Fruit fly (Drosophila melanogaster): ENCODE results near the gene Ranbp21.

The Ranbp21 gene

DNA sequence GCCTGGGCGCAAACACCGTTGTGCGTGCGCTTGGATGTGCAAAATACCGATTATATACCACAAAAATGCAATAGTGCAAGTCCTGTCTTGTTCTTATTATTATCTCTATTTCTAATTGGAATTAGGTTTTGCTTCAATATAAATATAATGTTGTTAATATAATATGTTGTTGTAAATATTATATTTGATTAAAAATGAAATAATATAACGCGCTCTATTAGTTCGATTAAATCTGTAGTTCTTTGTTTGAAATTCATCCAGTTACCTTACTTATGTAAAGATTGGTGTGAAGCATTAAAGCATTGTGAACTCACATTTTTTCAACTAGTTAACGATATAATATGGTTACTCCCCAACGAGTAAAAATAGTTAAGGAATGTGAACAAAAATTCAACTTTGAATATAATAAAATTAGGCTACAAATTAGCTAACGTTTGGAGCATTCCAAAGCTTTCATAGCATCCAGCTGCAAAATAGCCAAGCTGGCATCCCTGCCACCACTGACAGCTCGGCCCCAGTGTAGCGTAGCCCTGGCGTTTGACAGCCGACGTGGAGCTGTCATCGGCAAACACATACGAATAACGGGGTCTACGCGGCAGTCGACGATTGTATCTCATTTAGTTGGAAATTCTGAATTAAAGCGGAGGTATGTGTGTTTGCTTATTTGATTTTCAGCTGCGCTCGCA is 9.1 kb downstream of the Ranbp21 start, which contains the start of the genes CG12237 and Sec61gamma (continued):
- no peak for TF ChIP-seq CG12155 (GFP tag; optimal IDR thresholded peaks at IDR 0.05)
- peak; percentile 72 for TF ChIP-seq nom (GFP tag; optimal IDR thresholded peaks at IDR 0.05)
- TF ChIP-seq Poxn (GFP tag; IDR thresholded peaks at IDR 0.05): no peak
- peak; percentile 14 for TF ChIP-seq CG1647 (GFP tag; optimal IDR thresholded peaks at IDR 0.05)
- TF ChIP-seq stc (GFP tag; IDR thresholded peaks at IDR 0.05): 0 out of 2 replicates have a peak, but pooled peaks have one; percentile 5
- TF ChIP-seq CG30020 (tag; optimal IDR thresholded peaks at IDR 0.05): peak; percentile 28
- TF ChIP-seq Elba2 (GFP tag; optimal IDR thresholded peaks at IDR 0.05): no peak
- TF ChIP-seq CG17802 (tag; optimal IDR thresholded peaks at IDR 0.05): peak; percentile 15
- TF ChIP-seq bowl (GFP tag; IDR thresholded peaks at IDR 0.05): no peak
- TF ChIP-seq Dp (GFP tag; optimal IDR thresholded peaks at IDR 0.05): peak; percentile 10
- TF ChIP-seq Atf6 (GFP tag; IDR thresholded peaks at IDR 0.05): no peak
- peak; percentile 24 for TF ChIP-seq Dad (GFP tag; optimal IDR thresholded peaks at IDR 0.05)
- 0 out of 2 replicates have a peak, but pooled peaks have one; percentile 6 for TF ChIP-seq H2.0 (GFP tag; IDR thresholded peaks at IDR 0.05)
- TF ChIP-seq ERR (GFP tag; optimal IDR thresholded peaks at IDR 0.05): peak; percentile 25
- peak; percentile 26 for TF ChIP-seq CG17359 (tag; optimal IDR thresholded peaks at IDR 0.05)
- TF ChIP-seq dysf (GFP tag; IDR thresholded peaks at IDR 0.05): 0 out of 3 replicates have a peak, but pooled peaks have one; percentile 50
- TF ChIP-seq CG3847 (GFP tag; IDR thresholded peaks at IDR 0.05): peak; percentile 22; the same call in 1 of the 2 replicates
- TF ChIP-seq MBD-R2 (GFP tag; IDR thresholded peaks at IDR 0.05): peak; percentile 85
- peak; percentile 28 for TF ChIP-seq Antp (GFP tag; optimal IDR thresholded peaks at IDR 0.05)
- TF ChIP-seq pros (GFP tag; optimal IDR thresholded peaks at IDR 0.05): no peak
- TF ChIP-seq pfk (GFP tag; optimal IDR thresholded peaks at IDR 0.05): peak; percentile 13
- TF ChIP-seq CG2116 (GFP tag; optimal IDR thresholded peaks at IDR 0.05): peak; percentile 43
- TF ChIP-seq insv (GFP tag; optimal IDR thresholded peaks at IDR 0.05): peak in 1 of 2 experiments; percentile 89
- TF ChIP-seq CG8359 (GFP tag; optimal IDR thresholded peaks at IDR 0.05; ENCODE audit: borderline replicate concordance): no peak
- TF ChIP-seq CG7928 (GFP tag; optimal IDR thresholded peaks at IDR 0.05): peak; percentile 93
- TF ChIP-seq mirr (GFP tag; optimal IDR thresholded peaks at IDR 0.05): peak; percentile 26
- peak in 1 of 2 experiments; percentile 11 for TF ChIP-seq chif (GFP tag; optimal IDR thresholded peaks at IDR 0.05)
- TF ChIP-seq Ets97D (GFP tag; optimal IDR thresholded peaks at IDR 0.05): peak; percentile 93
- no peak for TF ChIP-seq CG8765 (GFP tag; IDR thresholded peaks at IDR 0.05)
- TF ChIP-seq CG9797 (GFP tag; optimal IDR thresholded peaks at IDR 0.05): peak; percentile 31
- peak; percentile 48; the same call in 2 of the 3 replicates for TF ChIP-seq CG17361 (GFP tag; IDR thresholded peaks at IDR 0.05)
- TF ChIP-seq maf-S (GFP tag; optimal IDR thresholded peaks at IDR 0.05): peak; percentile 11
- TF ChIP-seq CG14965 (GFP tag; optimal IDR thresholded peaks at IDR 0.05; ENCODE audit: borderline replicate concordance): no peak
- no peak for TF ChIP-seq her (GFP tag; optimal IDR thresholded peaks at IDR 0.05)
- TF ChIP-seq rib (GFP tag; IDR thresholded peaks at IDR 0.05): peak; percentile 55
- peak; percentile 11 for TF ChIP-seq NfI (GFP tag; optimal IDR thresholded peaks at IDR 0.05)
- TF ChIP-seq CG42726 (GFP tag; IDR thresholded peaks at IDR 0.05; ENCODE audit: partially characterized antibody): peak; percentile 33; the same call in 1 of the 2 replicates
- peak; percentile 33; the same call in 1 of the 3 replicates for TF ChIP-seq zfh1 (GFP tag; IDR thresholded peaks at IDR 0.05)
- peak; percentile 10 for TF ChIP-seq nerfin-1 (tag; optimal IDR thresholded peaks at IDR 0.05)
- peak; percentile 24 for TF ChIP-seq CG15601 (tag; optimal IDR thresholded peaks at IDR 0.05)
- peak; percentile 79 for TF ChIP-seq YL-1 (GFP tag; optimal IDR thresholded peaks at IDR 0.05)
- no peak for TF ChIP-seq Dip3 (GFP tag; optimal IDR thresholded peaks at IDR 0.05)
- peak; percentile 53 for TF ChIP-seq CoRest (tag; optimal IDR thresholded peaks at IDR 0.05)
- TF ChIP-seq Dbx (GFP tag; IDR thresholded peaks at IDR 0.05): peak; percentile 53; the same call in 2 of the 3 replicates
- TF ChIP-seq CG17829 (tag; optimal IDR thresholded peaks at IDR 0.05): peak; percentile 49
- TF ChIP-seq ftz-f1 (GFP tag; optimal IDR thresholded peaks at IDR 0.05): peak; percentile 20
- no peak for TF ChIP-seq sim (GFP tag; IDR thresholded peaks at IDR 0.05)
- TF ChIP-seq Sry-δ (GFP tag; optimal IDR thresholded peaks at IDR 0.05): peak; percentile 45
- TF ChIP-seq CHES-1-like (GFP tag; optimal IDR thresholded peaks at IDR 0.05): peak; percentile 43

All from whole organism, embryonic.